Worm (Caenorhabditis elegans) whole organism, L2 larva: ENCODE results near the gene F28B1.9.

Experiments used
- ama-1 ChIP-seq: fragments of 150-350 bp; optimal IDR thresholded peaks from 2 replicates; lab custom pipeline; 2018; ENCODE audit warnings: inconsistent platforms
- fos-1 ChIP-seq: fragments of 150-350 bp; optimal IDR thresholded peaks from 2 replicates; lab custom pipeline; 2014; ENCODE audit warnings: missing biosample characterization, missing genetic modification characterization
- mab-5 ChIP-seq: fragments of 150-350 bp; optimal IDR thresholded peaks from 2 replicates; lab custom pipeline; 2014; ENCODE audit warnings: missing biosample characterization, missing genetic modification characterization
- nhr-10 ChIP-seq: sonication (generic microtip); optimal IDR thresholded peaks from 2 replicates; lab custom pipeline; 2017; ENCODE audit warnings: missing biosample characterization, missing genetic modification characterization
- nhr-129 ChIP-seq: fragments of 150-350 bp; optimal IDR thresholded peaks from 2 replicates; lab custom pipeline; 2014; ENCODE audit warnings: missing biosample characterization, missing genetic modification characterization
- ztf-11 ChIP-seq: sonication (generic microtip); optimal IDR thresholded peaks from 2 replicates; lab custom pipeline; 2017; ENCODE audit warnings: missing biosample characterization, missing genetic modification characterization

- no peak for TF ChIP-seq fos-1 (tag; lab: Kevin White, UChicago)
- no peak for TF ChIP-seq ama-1 (lab: Kevin White, UChicago)
- TF ChIP-seq nhr-129, result no peak
- TF ChIP-seq ztf-11 (tag; lab: Kevin White, UChicago), result no peak
- no peak for TF ChIP-seq nhr-10
- TF ChIP-seq mab-5, result no peak
Observed at ce11 chrV:17105483-17105882, 43.8 kb downstream of the F28B1.9 start, which contains the start of gene ZK218.7.
